ENCODE assay signal across 2 fruit fly cellular contexts in genomic region chr2L:18134615-18135014, dm6.
A peak's percentile ranks its signal among the peaks of the same experiment; 100 is the strongest.
TF ChIP-seq lines count a peak whose summit lies in the region.

No protein-coding gene starts in this region.

TF ChIP-seq in whole organism, prepupa, 60 proteins besides CTCF, POLR2A, EP300 and RAD21:
- peak; percentile 40 for TF ChIP-seq vri (GFP tag; optimal IDR thresholded peaks at IDR 0.05; lab: Kevin White, UChicago)
- peak; percentile 87 for TF ChIP-seq svp (GFP tag; lab: Kevin White, UChicago)
- TF ChIP-seq dsx (GFP tag; optimal IDR thresholded peaks at IDR 0.05; lab: Kevin White, UChicago; ENCODE audit: poor library complexity, severe bottlenecking), result no peak
- no peak for TF ChIP-seq spab (GFP tag; optimal IDR thresholded peaks at IDR 0.05; lab: Kevin White, UChicago)
- peak; percentile 29 for TF ChIP-seq Eip78C (GFP tag; lab: Kevin White, UChicago)

TF ChIP-seq in whole organism, pupa, 21 proteins besides CTCF, POLR2A, EP300 and RAD21:
- TF ChIP-seq Ets98B (GFP tag; IDR thresholded peaks at IDR 0.05; lab: Robert Waterston, UW) (no peak), CG15710 (tag; optimal IDR thresholded peaks at IDR 0.05; lab: Kevin White, UChicago) (no peak), CG12605 (GFP tag; IDR thresholded peaks at IDR 0.05; lab: Robert Waterston, UW) (no peak), CG32121 (GFP tag; IDR thresholded peaks at IDR 0.05; lab: Robert Waterston, UW) (no peak), EcR (GFP tag; optimal IDR thresholded peaks at IDR 0.05; lab: Kevin White, UChicago) (peak; percentile 93)
